Fruit fly (Drosophila melanogaster) whole organism, prepupa: ENCODE measurements around the gene RpS20.

ENCODE experiments used
- Blimp-1 ChIP-seq: fragments of 200-800 bp; sonication (Bioruptor generic); optimal IDR thresholded peaks from 3 replicates; lab custom pipeline; 2017; ENCODE audit warnings: missing biosample characterization, missing genetic modification characterization, mild to moderate bottlenecking, moderate library complexity, missing genetic modification reagents
- CG10631 ChIP-seq: fragments of 200-800 bp; sonication (Bioruptor generic); optimal IDR thresholded peaks from 2 replicates; lab custom pipeline; 2016; ENCODE audit warnings: missing biosample characterization, missing genetic modification characterization
- CG10669 ChIP-seq: fragments of 200-800 bp; sonication (Bioruptor generic); optimal IDR thresholded peaks from 3 replicates; lab custom pipeline; 2018; ENCODE audit warnings: missing biosample characterization, mild to moderate bottlenecking, missing genetic modification characterization, moderate library complexity
- CG11294 ChIP-seq: fragments of 200-800 bp; sonication (Bioruptor generic); IDR thresholded peaks from 2 replicates; pipeline ENCODE4 v1.3.6; 2022; ENCODE audit warnings: missing biosample characterization, missing genetic modification characterization
- CG15336 ChIP-seq: fragments of 200-800 bp; sonication (Bioruptor generic); IDR thresholded peaks from 2 replicates; pipeline ENCODE4 v1.3.6; 2022; ENCODE audit warnings: missing biosample characterization, missing genetic modification characterization
- CG1621 ChIP-seq: fragments of 200-800 bp; sonication (Bioruptor generic); optimal IDR thresholded peaks from 3 replicates; lab custom pipeline; 2018; ENCODE audit warnings: missing biosample characterization, mild to moderate bottlenecking, missing genetic modification characterization
- CG16779 ChIP-seq: fragments of 200-800 bp; sonication (Bioruptor generic); optimal IDR thresholded peaks from 3 replicates; lab custom pipeline; 2017; ENCODE audit warnings: missing biosample characterization, mild to moderate bottlenecking, missing genetic modification characterization
- CG32006 ChIP-seq: fragments of 200-800 bp; sonication (Bioruptor generic); optimal IDR thresholded peaks from 3 replicates; lab custom pipeline; 2017; ENCODE audit warnings: missing biosample characterization, mild to moderate bottlenecking, missing genetic modification characterization
- CG34406 ChIP-seq: fragments of 200-800 bp; sonication (Bioruptor generic); optimal IDR thresholded peaks from 3 replicates; lab custom pipeline; 2016; ENCODE audit warnings: missing biosample characterization, missing genetic modification characterization
- CG3919 ChIP-seq: fragments of 200-800 bp; sonication (Bioruptor generic); optimal IDR thresholded peaks from 3 replicates; lab custom pipeline; 2016; ENCODE audit warnings: missing biosample characterization, missing genetic modification characterization
- CG4318 ChIP-seq: fragments of 200-800 bp; sonication (Bioruptor generic); optimal IDR thresholded peaks from 3 replicates; lab custom pipeline; 2017; ENCODE audit warnings: missing biosample characterization, mild to moderate bottlenecking, missing genetic modification characterization
- CG6163 ChIP-seq: fragments of 200-800 bp; sonication (Bioruptor generic); IDR thresholded peaks from 3 replicates; pipeline ENCODE4 v1.3.6; 2022; ENCODE audit warnings: missing biosample characterization, missing genetic modification characterization
- CG6276 ChIP-seq: fragments of 200-800 bp; sonication (Bioruptor generic); optimal IDR thresholded peaks from 2 replicates; lab custom pipeline; 2017; ENCODE audit warnings: missing biosample characterization, mild to moderate bottlenecking, missing genetic modification characterization
- CG6854 ChIP-seq: fragments of 200-800 bp; sonication (Bioruptor generic); optimal IDR thresholded peaks from 2 replicates; lab custom pipeline; 2017; ENCODE audit warnings: missing biosample characterization, mild to moderate bottlenecking, missing genetic modification characterization
- CG8632 ChIP-seq: fragments of 200-800 bp; sonication (Bioruptor generic); optimal IDR thresholded peaks from 3 replicates; lab custom pipeline; 2016; ENCODE audit warnings: missing biosample characterization, missing genetic modification characterization
- CG9139 ChIP-seq: fragments of 200-800 bp; sonication (Bioruptor generic); optimal IDR thresholded peaks from 3 replicates; lab custom pipeline; 2017; ENCODE audit warnings: missing biosample characterization, mild to moderate bottlenecking, missing genetic modification characterization
- Eip75B ChIP-seq: fragments of 200-800 bp; sonication (Bioruptor generic); optimal IDR thresholded peaks from 3 replicates; lab custom pipeline; 2016; ENCODE audit warnings: missing biosample characterization, missing genetic modification characterization
- Eip78C ChIP-seq: fragments of 200-800 bp; sonication (Bioruptor generic); peaks from one replicate; lab custom pipeline; 2016; ENCODE audit warnings: missing biosample characterization, missing genetic modification characterization
- Eip93F ChIP-seq: fragments of 200-800 bp; sonication (Bioruptor generic); optimal IDR thresholded peaks from 2 replicates; lab custom pipeline; 2016; ENCODE audit warnings: missing biosample characterization, mild to moderate bottlenecking, missing genetic modification characterization
- Ets21C ChIP-seq: fragments of 200-800 bp; sonication (Bioruptor generic); optimal IDR thresholded peaks from 3 replicates; lab custom pipeline; 2016; ENCODE audit warnings: missing biosample characterization, missing genetic modification characterization
- Ets96B ChIP-seq: fragments of 200-800 bp; optimal IDR thresholded peaks from 2 replicates; lab custom pipeline; 2019; ENCODE audit warnings: missing biosample characterization, mild to moderate bottlenecking, missing genetic modification characterization, moderate library complexity
- Gug ChIP-seq: fragments of 200-800 bp; sonication (Bioruptor generic); IDR thresholded peaks from 2 replicates; pipeline ENCODE4 v1.3.6; 2022; ENCODE audit warnings: missing biosample characterization, missing genetic modification characterization
- Hr38 ChIP-seq: sonication (Bioruptor generic); optimal IDR thresholded peaks from 2 replicates; lab custom pipeline; 2016; ENCODE audit warnings: missing biosample characterization, missing genetic modification characterization
- Hr4 ChIP-seq: fragments of 200-800 bp; sonication (Bioruptor generic); optimal IDR thresholded peaks from 3 replicates; lab custom pipeline; 2016; ENCODE audit warnings: missing biosample characterization, missing genetic modification characterization
- Lpt ChIP-seq: fragments of 200-800 bp; sonication (Bioruptor generic); optimal IDR thresholded peaks from 3 replicates; lab custom pipeline; 2016; ENCODE audit warnings: missing biosample characterization, missing genetic modification characterization
- Met ChIP-seq: fragments of 200-800 bp; sonication (Bioruptor generic); optimal IDR thresholded peaks from 3 replicates; lab custom pipeline; 2016; ENCODE audit warnings: missing biosample characterization, missing genetic modification characterization
- OdsH ChIP-seq: fragments of 200-800 bp; sonication (Bioruptor generic); optimal IDR thresholded peaks from 3 replicates; lab custom pipeline; 2016; ENCODE audit warnings: missing biosample characterization, missing genetic modification characterization
- Smox ChIP-seq: fragments of 200-800 bp; sonication (Bioruptor generic); optimal IDR thresholded peaks from 3 replicates; lab custom pipeline; 2016; ENCODE audit warnings: missing biosample characterization, missing genetic modification characterization
- Sox102F ChIP-seq: fragments of 200-800 bp; sonication (Bioruptor generic); optimal IDR thresholded peaks from 2 replicates; lab custom pipeline; 2016; ENCODE audit warnings: missing biosample characterization, mild to moderate bottlenecking, missing genetic modification characterization
- Sox14 ChIP-seq: fragments of 200-800 bp; sonication (Bioruptor generic); optimal IDR thresholded peaks from 3 replicates; lab custom pipeline; 2016; ENCODE audit warnings: missing biosample characterization, missing genetic modification characterization
- Sox15 ChIP-seq: fragments of 200-800 bp; sonication (Bioruptor generic); optimal IDR thresholded peaks from 3 replicates; lab custom pipeline; 2016; ENCODE audit warnings: missing biosample characterization, missing genetic modification characterization
- achi ChIP-seq: fragments of 200-800 bp; sonication (Bioruptor generic); optimal IDR thresholded peaks from 3 replicates; lab custom pipeline; 2016; ENCODE audit warnings: missing biosample characterization, missing genetic modification characterization
- acj6 ChIP-seq: fragments of 200-800 bp; sonication (Bioruptor generic); optimal IDR thresholded peaks from 3 replicates; lab custom pipeline; 2016; ENCODE audit warnings: missing biosample characterization, missing genetic modification characterization
- cyc ChIP-seq: fragments of 200-800 bp; sonication (Bioruptor generic); optimal IDR thresholded peaks from 3 replicates; lab custom pipeline; 2016; ENCODE audit warnings: missing biosample characterization, missing genetic modification characterization
- dsx ChIP-seq: fragments of 200-800 bp; optimal IDR thresholded peaks from 3 replicates; lab custom pipeline; 2019; ENCODE audit warnings: missing biosample characterization, mild to moderate bottlenecking, missing genetic modification characterization, moderate library complexity; ENCODE audit not compliant: poor library complexity, severe bottlenecking
- eg ChIP-seq: fragments of 200-800 bp; sonication (Bioruptor generic); IDR thresholded peaks from 3 replicates; pipeline ENCODE4 v1.3.6; 2022; ENCODE audit warnings: missing biosample characterization, missing genetic modification characterization
- esn ChIP-seq: fragments of 200-800 bp; sonication (Bioruptor generic); optimal IDR thresholded peaks from 2 replicates; lab custom pipeline; 2016; ENCODE audit warnings: missing biosample characterization, mild to moderate bottlenecking, missing genetic modification characterization, moderate library complexity
- fd59A ChIP-seq: fragments of 200-800 bp; sonication (Bioruptor generic); optimal IDR thresholded peaks from 2 replicates; lab custom pipeline; 2017; ENCODE audit warnings: missing biosample characterization, mild to moderate bottlenecking, missing genetic modification characterization, missing genetic modification reagents
- fkh ChIP-seq: fragments of 200-800 bp; sonication (Bioruptor generic); optimal IDR thresholded peaks from 3 replicates; lab custom pipeline; 2017; ENCODE audit warnings: missing biosample characterization, mild to moderate bottlenecking, missing genetic modification characterization, moderate library complexity
- net ChIP-seq: fragments of 200-800 bp; sonication (Bioruptor generic); optimal IDR thresholded peaks from 3 replicates; lab custom pipeline; 2016; ENCODE audit warnings: missing biosample characterization, missing genetic modification characterization
- pdm3 ChIP-seq: fragments of 200-800 bp; sonication (Bioruptor generic); optimal IDR thresholded peaks from 3 replicates; lab custom pipeline; 2016; ENCODE audit warnings: missing biosample characterization, missing genetic modification characterization
- salr ChIP-seq, 2 experiments: fragments of 200-800 bp; sonication (Bioruptor generic); optimal IDR thresholded peaks; 3 replicates each; lab custom pipeline; 2016 to 2018; ENCODE audit warnings: missing biosample characterization in 2 of 2, missing genetic modification characterization in 2 of 2, mild to moderate bottlenecking in 1 of 2
- spab ChIP-seq: fragments of 200-800 bp; sonication (Bioruptor generic); optimal IDR thresholded peaks from 2 replicates; lab custom pipeline; 2017; ENCODE audit warnings: missing biosample characterization, mild to moderate bottlenecking, missing genetic modification characterization, missing genetic modification reagents
- ss ChIP-seq, 2 experiments: fragments of 200-800 bp; sonication (Bioruptor generic); optimal IDR thresholded peaks; 2 replicates in 1 of 2; 3 replicates in 1 of 2; lab custom pipeline; 2017 to 2018; ENCODE audit warnings: mild to moderate bottlenecking in 2 of 2, missing biosample characterization in 2 of 2, missing genetic modification characterization in 2 of 2, moderate library complexity in 1 of 2
- svp ChIP-seq: fragments of 200-800 bp; sonication (Bioruptor generic); peaks from one replicate; lab custom pipeline; 2016; ENCODE audit warnings: missing biosample characterization, missing genetic modification characterization
- topi ChIP-seq: fragments of 200-800 bp; sonication (Bioruptor generic); optimal IDR thresholded peaks from 3 replicates; lab custom pipeline; 2016; ENCODE audit warnings: missing biosample characterization, missing genetic modification characterization
- vri ChIP-seq: fragments of 200-800 bp; sonication (Bioruptor generic); optimal IDR thresholded peaks from 3 replicates; lab custom pipeline; 2016; ENCODE audit warnings: missing biosample characterization, mild to moderate bottlenecking, missing genetic modification characterization

The RpS20 gene

dm6 chr3R:20829416-20830131 is 7.6 kb downstream of the RpS20 start:
- TF ChIP-seq CG16779 (tag; lab: Kevin White, UChicago) = no peak
- TF ChIP-seq achi (GFP tag; lab: Kevin White, UChicago) = peak; percentile 19
- peak; percentile 38; the same call in 1 of the 3 replicates for TF ChIP-seq eg (GFP tag; lab: Robert Waterston, UW)
- peak; percentile 5 for TF ChIP-seq Met (GFP tag; lab: Kevin White, UChicago)
- TF ChIP-seq spab = no peak
- no peak for TF ChIP-seq CG6163 (GFP tag; lab: Robert Waterston, UW)
- TF ChIP-seq vri (GFP tag; lab: Kevin White, UChicago) = peak; percentile 86
- no peak for TF ChIP-seq CG10669 (GFP tag; lab: Kevin White, UChicago)
- peak; percentile 55 for TF ChIP-seq Eip78C
- peak in 1 of 2 experiments; percentile 66 for TF ChIP-seq salr (GFP tag; optimal IDR thresholded peaks at IDR 0.05; lab: Kevin White, UChicago)
- no peak for TF ChIP-seq Ets21C (GFP tag; lab: Kevin White, UChicago)
- no peak for TF ChIP-seq esn (GFP tag; lab: Kevin White, UChicago)
- peak; percentile 15 for TF ChIP-seq CG34406 (GFP tag; lab: Kevin White, UChicago)
- no peak for TF ChIP-seq CG6854
- no peak for TF ChIP-seq ss (GFP tag; optimal IDR thresholded peaks at IDR 0.05; lab: Kevin White, UChicago)
- TF ChIP-seq Gug = no peak
- no peak for TF ChIP-seq net (GFP tag; lab: Kevin White, UChicago)
- TF ChIP-seq OdsH (GFP tag; lab: Kevin White, UChicago) = peak; percentile 28
- no peak for TF ChIP-seq Hr38
- peak; percentile 14 for TF ChIP-seq Lpt (GFP tag; lab: Kevin White, UChicago)
- no peak for TF ChIP-seq fd59A
- TF ChIP-seq CG11294 (GFP tag; lab: Robert Waterston, UW) = no peak
- TF ChIP-seq cyc (GFP tag; lab: Kevin White, UChicago) = peak; percentile 3
- TF ChIP-seq Sox14 (GFP tag; lab: Kevin White, UChicago) = peak; percentile 15
- no peak for TF ChIP-seq topi (GFP tag; lab: Kevin White, UChicago)
- peak; percentile 16 for TF ChIP-seq acj6
- TF ChIP-seq fkh (GFP tag; lab: Kevin White, UChicago) = peak; percentile 80
- TF ChIP-seq CG6276 (GFP tag; lab: Kevin White, UChicago) = peak; percentile 29
- no peak for TF ChIP-seq CG15336 (GFP tag; lab: Robert Waterston, UW)
- no peak for TF ChIP-seq pdm3 (GFP tag; lab: Kevin White, UChicago)
- peak; percentile 44 for TF ChIP-seq CG10631 (GFP tag; lab: Kevin White, UChicago)
- no peak for TF ChIP-seq CG4318 (GFP tag; lab: Kevin White, UChicago)
- TF ChIP-seq dsx (GFP tag; lab: Kevin White, UChicago) = peak; percentile 86
- TF ChIP-seq Smox (GFP tag; lab: Kevin White, UChicago) = no peak
- TF ChIP-seq CG8632 = peak; percentile 38
- TF ChIP-seq Eip93F = no peak
- no peak for TF ChIP-seq CG9139 (GFP tag; lab: Kevin White, UChicago)
- TF ChIP-seq Blimp-1 (GFP tag; lab: Kevin White, UChicago) = peak; percentile 3
- no peak for TF ChIP-seq CG3919 (GFP tag; lab: Kevin White, UChicago)
- peak; percentile 73 for TF ChIP-seq svp (GFP tag; lab: Kevin White, UChicago)
- TF ChIP-seq Eip75B (GFP tag; lab: Kevin White, UChicago) = no peak
- TF ChIP-seq CG32006 (GFP tag; lab: Kevin White, UChicago) = peak; percentile 69
- peak; percentile 9 for TF ChIP-seq CG1621
- TF ChIP-seq Hr4 (GFP tag; lab: Kevin White, UChicago) = no peak
- TF ChIP-seq Sox15 (GFP tag; lab: Kevin White, UChicago) = no peak
- no peak for TF ChIP-seq Sox102F (GFP tag; lab: Kevin White, UChicago)
- no peak for TF ChIP-seq Ets96B (tag; lab: Kevin White, UChicago)
